Fruit fly (Drosophila melanogaster): ENCODE measurements around the gene CG12971.

Gene CG12971

dm6 chr3L:21334999-21335631 is 21.2 kb downstream of the CG12971 start, which contains the start of gene Tsr1 (continued):
- TF ChIP-seq ranshi (GFP tag; IDR thresholded peaks at IDR 0.05) = no peak
- TF ChIP-seq CG4854 (GFP tag; optimal IDR thresholded peaks at IDR 0.05) = no peak
- peak; percentile 70 for TF ChIP-seq inv (GFP tag; IDR thresholded peaks at IDR 0.05; ENCODE audit: partially characterized antibody)
- TF ChIP-seq HLH54F (GFP tag; optimal IDR thresholded peaks at IDR 0.05) = no peak
- peak; percentile 33 for TF ChIP-seq HmgZ (tag; optimal IDR thresholded peaks at IDR 0.05)
- no peak for TF ChIP-seq CG1832 (GFP tag; optimal IDR thresholded peaks at IDR 0.05)
- TF ChIP-seq NC2α (GFP tag; optimal IDR thresholded peaks at IDR 0.05) = no peak
- no peak for TF ChIP-seq CG31441 (GFP tag; IDR thresholded peaks at IDR 0.05)
- peak; percentile 39 for TF ChIP-seq her (GFP tag; optimal IDR thresholded peaks at IDR 0.05)
- no peak for TF ChIP-seq CG14965 (GFP tag; optimal IDR thresholded peaks at IDR 0.05; ENCODE audit: borderline replicate concordance)
- TF ChIP-seq lola (GFP tag; optimal IDR thresholded peaks at IDR 0.05) = no peak
- TF ChIP-seq ewg (GFP tag; optimal IDR thresholded peaks at IDR 0.05) = no peak
- TF ChIP-seq zf30C (GFP tag; optimal IDR thresholded peaks at IDR 0.05) = no peak
- TF ChIP-seq CG30020 (tag; optimal IDR thresholded peaks at IDR 0.05) = no peak
- no peak for TF ChIP-seq so (GFP tag; IDR thresholded peaks at IDR 0.05)
- TF ChIP-seq CG7987 (GFP tag; optimal IDR thresholded peaks at IDR 0.05) = no peak
- no peak for TF ChIP-seq usp (GFP tag; optimal IDR thresholded peaks at IDR 0.05)
- peak; percentile 94 for TF ChIP-seq CG34224 (GFP tag; IDR thresholded peaks at IDR 0.05; ENCODE audit: partially characterized antibody)
- TF ChIP-seq CG2678 (tag; optimal IDR thresholded peaks at IDR 0.05) = no peak
- TF ChIP-seq CG9727 (GFP tag; optimal IDR thresholded peaks at IDR 0.05) = no peak
- TF ChIP-seq CG14014 (GFP tag; IDR thresholded peaks at IDR 0.05) = no peak
- TF ChIP-seq mirr (GFP tag; optimal IDR thresholded peaks at IDR 0.05) = no peak
- TF ChIP-seq YL-1 (GFP tag; optimal IDR thresholded peaks at IDR 0.05) = peak; percentile 78
- no peak for TF ChIP-seq CG6813 (GFP tag; optimal IDR thresholded peaks at IDR 0.05)
- no peak for TF ChIP-seq fd64A (GFP tag; optimal IDR thresholded peaks at IDR 0.05)
- TF ChIP-seq Dip3 (GFP tag; optimal IDR thresholded peaks at IDR 0.05) = no peak
- peak; percentile 92 for TF ChIP-seq Bgb (GFP tag; IDR thresholded peaks at IDR 0.05; ENCODE audit: partially characterized antibody)
- no peak for TF ChIP-seq CG10654 (GFP tag; optimal IDR thresholded peaks at IDR 0.05)
- no peak for TF ChIP-seq CG6854 (GFP tag; optimal IDR thresholded peaks at IDR 0.05)
- no peak for TF ChIP-seq CG1529 (GFP tag; optimal IDR thresholded peaks at IDR 0.05)
- TF ChIP-seq CG5245 (GFP tag; optimal IDR thresholded peaks at IDR 0.05) = no peak
- TF ChIP-seq CG7963 (GFP tag; IDR thresholded peaks at IDR 0.05; ENCODE audit: partially characterized antibody) = peak; percentile 83
- peak; percentile 89 for TF ChIP-seq Scr (GFP tag; IDR thresholded peaks at IDR 0.05; ENCODE audit: partially characterized antibody)
- TF ChIP-seq CG11696 (GFP tag; IDR thresholded peaks at IDR 0.05) = no peak
- no peak for TF ChIP-seq CG10209 (GFP tag; optimal IDR thresholded peaks at IDR 0.05)
- peak; percentile 76 for TF ChIP-seq Max (GFP tag; optimal IDR thresholded peaks at IDR 0.05)
- peak; percentile 82 for TF ChIP-seq mld (GFP tag; IDR thresholded peaks at IDR 0.05; ENCODE audit: partially characterized antibody)
- no peak for TF ChIP-seq CG32772 (GFP tag; IDR thresholded peaks at IDR 0.05)
- TF ChIP-seq CG1233 (GFP tag; optimal IDR thresholded peaks at IDR 0.05) = no peak
- no peak for TF ChIP-seq wdn (GFP tag; IDR thresholded peaks at IDR 0.05)
- no peak for TF ChIP-seq CG17802 (tag; optimal IDR thresholded peaks at IDR 0.05)
- no peak for TF ChIP-seq Dip2 (GFP tag; IDR thresholded peaks at IDR 0.05)
- TF ChIP-seq Lhr (GFP tag; optimal IDR thresholded peaks at IDR 0.05) = no peak
- no peak for TF ChIP-seq esg (GFP tag; conservative IDR thresholded peaks at IDR 0.05)
- no peak for TF ChIP-seq tgo (GFP tag; IDR thresholded peaks at IDR 0.05)
- TF ChIP-seq Sin3A (optimal IDR thresholded peaks at IDR 0.05) = peak; percentile 24
- TF ChIP-seq insv (GFP tag; optimal IDR thresholded peaks at IDR 0.05) = no peak
- TF ChIP-seq Hr3 (GFP tag; optimal IDR thresholded peaks at IDR 0.05) = no peak
- TF ChIP-seq Dbx (GFP tag; IDR thresholded peaks at IDR 0.05) = no peak
- TF ChIP-seq CG5953 (GFP tag; IDR thresholded peaks at IDR 0.05) = no peak
